Worm (Caenorhabditis elegans): ENCODE results near the gene hmg-4.

DNA sequence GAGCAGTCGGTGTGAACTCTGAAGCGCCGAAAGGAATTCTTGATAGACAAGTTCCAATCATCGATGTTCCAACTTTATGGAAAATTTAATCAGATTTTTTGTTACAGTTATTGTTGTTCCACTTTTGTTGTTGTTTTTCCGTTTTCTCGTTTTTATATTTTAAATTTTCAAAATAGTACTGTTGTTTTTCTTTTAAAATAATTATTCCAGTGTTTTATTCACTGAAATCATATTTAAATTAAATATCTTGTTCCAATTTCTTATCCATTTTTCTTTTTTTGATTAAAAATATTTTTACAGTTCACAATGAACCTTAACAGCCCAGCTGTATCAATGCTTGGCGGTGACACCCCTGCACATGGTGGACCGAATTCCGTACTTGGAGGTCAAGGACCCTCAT lies 2.3 kb upstream of the hmg-4 start, which contains the start of gene tbp-1:
- TF ChIP-seq sem-2 (GFP tag; optimal IDR thresholded peaks at IDR 0.05) = no peak
- no peak for TF ChIP-seq blmp-1 (tag; optimal IDR thresholded peaks at IDR 0.05)
- no peak for TF ChIP-seq flh-1 (GFP tag; optimal IDR thresholded peaks at IDR 0.05)
- no peak for TF ChIP-seq lin-13 (tag; optimal IDR thresholded peaks at IDR 0.05)
- no peak for TF ChIP-seq mep-1 (tag; optimal IDR thresholded peaks at IDR 0.05)

Measured in whole organism, mixed stage, embryonic.